Worm (Caenorhabditis elegans) whole organism, L1 larva: ENCODE data around the gene F58D12.1.

Experiments used
- ama-1 ChIP-seq: fragments of 150-350 bp; optimal IDR thresholded peaks from 2 replicates; lab custom pipeline; 2014
- ces-1 ChIP-seq: fragments of 150-350 bp; optimal IDR thresholded peaks from 2 replicates; lab custom pipeline; 2014; ENCODE audit warnings: missing biosample characterization, missing genetic modification reagents, missing genetic modification characterization
- fkh-10 ChIP-seq: sonication (generic microtip); optimal IDR thresholded peaks from 2 replicates; lab custom pipeline; 2017; ENCODE audit warnings: missing biosample characterization, missing genetic modification reagents, missing genetic modification characterization
- zag-1 ChIP-seq: fragments of 150-350 bp; optimal IDR thresholded peaks from 2 replicates; lab custom pipeline; 2014; ENCODE audit warnings: missing biosample characterization, missing genetic modification characterization

DNA sequence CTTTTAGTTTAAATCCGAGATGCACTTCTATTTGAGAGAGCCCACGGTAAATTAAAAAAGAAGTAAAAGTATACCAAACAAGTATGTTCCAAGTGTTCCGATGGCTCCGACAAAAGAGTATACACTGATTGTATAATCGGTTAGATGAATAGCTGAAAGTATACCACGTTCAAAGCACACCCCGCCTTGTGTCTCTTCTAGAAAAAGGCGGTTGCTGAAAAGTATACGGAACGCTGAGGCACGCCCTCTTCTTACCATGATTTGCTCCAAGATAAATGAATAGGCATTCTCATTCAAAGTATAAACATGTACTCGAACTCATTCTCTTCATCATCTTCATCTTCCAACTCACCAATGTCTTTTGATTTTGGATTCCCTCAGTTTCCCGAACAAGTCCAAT is 35.0 kb upstream of the F58D12.1 start, which contains the start of gene end-3:
- TF ChIP-seq ces-1 (GFP tag; lab: Kevin White, UChicago) (no peak), ama-1 (no peak), fkh-10 (GFP tag; lab: Kevin White, UChicago) (no peak), zag-1 (no peak)
